Worm (Caenorhabditis elegans): ENCODE results near the gene C47E8.3.

DNA sequence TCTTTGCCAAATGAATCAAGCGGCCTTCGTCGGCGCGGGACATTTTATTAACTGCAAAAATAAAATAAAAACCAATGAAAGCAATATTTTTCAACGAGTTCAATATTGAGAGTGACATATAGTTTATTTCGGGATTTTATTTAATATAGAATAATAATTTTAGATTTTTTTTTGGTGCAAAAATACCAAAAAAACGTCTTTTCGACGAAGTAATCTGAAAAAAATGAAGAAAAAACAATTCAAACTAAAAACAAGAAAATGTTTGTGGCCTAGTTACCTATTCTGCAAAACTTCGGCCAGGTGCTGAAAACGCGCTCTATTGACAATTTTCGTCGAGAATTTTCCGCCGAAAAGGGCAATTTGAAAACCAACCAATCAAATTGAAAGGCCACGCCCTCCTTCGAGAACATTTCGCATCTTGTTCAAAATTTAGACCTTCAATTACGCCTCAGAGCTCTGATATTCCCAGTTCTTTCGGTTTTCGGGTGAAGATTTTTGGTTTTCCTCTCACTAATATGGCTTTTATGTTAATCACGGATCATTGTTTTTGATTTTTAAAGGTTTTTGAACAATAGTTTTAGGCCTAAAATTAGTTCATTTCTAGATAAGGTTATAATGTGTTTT is 5.4 kb downstream of the C47E8.3 start, which contains the start of gene C47E8.4:
- TF ChIP-seq F57C9.4 (tag; optimal IDR thresholded peaks at IDR 0.05) (peak; percentile 57), cebp-2 (GFP tag; IDR thresholded peaks at IDR 0.05) (peak; percentile 91; the same call in 1 of the 2 replicates), ekl-4 (GFP tag; IDR thresholded peaks at IDR 0.05) (peak; percentile 98), F22D6.2 (tag; optimal IDR thresholded peaks at IDR 0.05) (peak; percentile 88), ztf-6 (GFP tag; IDR thresholded peaks at IDR 0.05) (peak; percentile 68; the same call in 1 of the 2 replicates), snpc-4 (GFP tag; optimal IDR thresholded peaks at IDR 0.05) (peak; percentile 71), snpc-4 (tag; optimal IDR thresholded peaks at IDR 0.05) (peak; percentile 69 to 92 (median 85)), sdz-38 (tag; optimal IDR thresholded peaks at IDR 0.05) (no peak), die-1 (tag; optimal IDR thresholded peaks at IDR 0.05) (no peak), F55B11.4 (tag; optimal IDR thresholded peaks at IDR 0.05; ENCODE audit: borderline replicate concordance, insufficient read depth) (no peak), B0019.2 (GFP tag; conservative IDR thresholded peaks at IDR 0.05) (peak; percentile 92), unc-130 (GFP tag; optimal IDR thresholded peaks at IDR 0.05) (peak; percentile 97), ztf-3 (GFP tag; optimal IDR thresholded peaks at IDR 0.05) (peak; percentile 85), F37B4.10 (GFP tag; IDR thresholded peaks at IDR 0.05) (0 out of 2 replicates have a peak, but pooled peaks have one; percentile 33)

Measured in whole organism, young adult.